Worm (Caenorhabditis elegans) whole organism, L3 larva: ENCODE results near the gene rcq-5.

Source experiments
- ZK546.5 ChIP-seq: sonication (generic microtip); optimal IDR thresholded peaks from 2 replicates; lab custom pipeline; 2017; ENCODE audit warnings: missing biosample characterization, missing genetic modification characterization
- lin-15B ChIP-seq: fragments of 150-350 bp; optimal IDR thresholded peaks from 2 replicates; lab custom pipeline; 2014; ENCODE audit warnings: missing biosample characterization, missing genetic modification characterization
- lin-39 ChIP-seq: fragments of 150-350 bp; optimal IDR thresholded peaks from 2 replicates; lab custom pipeline; 2018; ENCODE audit warnings: missing biosample characterization, missing genetic modification reagents, missing genetic modification characterization
- nfya-1 ChIP-seq: sonication (generic microtip); optimal IDR thresholded peaks from 2 replicates; lab custom pipeline; 2017; ENCODE audit warnings: missing genetic modification characterization, mild to moderate bottlenecking, missing compliant biosample characterization, antibody characterized with exemption, moderate library complexity; ENCODE audit not compliant: insufficient read depth

- TF ChIP-seq ZK546.5 (tag; lab: Kevin White, UChicago) (no peak), lin-15B (tag; lab: Kevin White, UChicago) (no peak), nfya-1 (tag; lab: Kevin White, UChicago) (peak; percentile 86), lin-39 (tag; lab: Kevin White, UChicago) (no peak)
Measured at ce11 chrIII:4009181-4009580, 48.6 kb downstream of the rcq-5 start.
